Worm (Caenorhabditis elegans) whole organism, young adult: Measurements from ENCODE around the gene cpb-1.

Experiments used
- aptf-3 ChIP-seq: fragments of 200-800 bp; sonication (Bioruptor generic); IDR thresholded peaks from 2 replicates; pipeline ENCODE4 v1.3.6; 2022; ENCODE audit warnings: missing genetic modification characterization, missing compliant biosample characterization
- nfya-1 ChIP-seq: sonication (generic microtip); optimal IDR thresholded peaks from 2 replicates; lab custom pipeline; 2017; ENCODE audit warnings: antibody characterized with exemption, missing compliant biosample characterization, missing genetic modification characterization, borderline replicate concordance; ENCODE audit not compliant: insufficient read depth
- repo-1 ChIP-seq: sonication (generic microtip); optimal IDR thresholded peaks from 2 replicates; lab custom pipeline; 2017; ENCODE audit warnings: mild to moderate bottlenecking, missing genetic modification characterization, missing compliant biosample characterization
- snpc-4 ChIP-seq, 5 experiments: fragments of 150-350 bp in 1 of 5; sonication (generic microtip) in 4 of 5; optimal IDR thresholded peaks; 2 replicates each; lab custom pipeline; 2014 to 2018; ENCODE audit warnings: missing genetic modification characterization in 5 of 5, missing biosample characterization in 3 of 5, antibody characterized with exemption in 2 of 5, mild to moderate bottlenecking in 2 of 5, missing compliant biosample characterization in 2 of 5, missing genotype in 2 of 5, moderate library complexity in 2 of 5, missing genetic modification reagents in 1 of 5

DNA sequence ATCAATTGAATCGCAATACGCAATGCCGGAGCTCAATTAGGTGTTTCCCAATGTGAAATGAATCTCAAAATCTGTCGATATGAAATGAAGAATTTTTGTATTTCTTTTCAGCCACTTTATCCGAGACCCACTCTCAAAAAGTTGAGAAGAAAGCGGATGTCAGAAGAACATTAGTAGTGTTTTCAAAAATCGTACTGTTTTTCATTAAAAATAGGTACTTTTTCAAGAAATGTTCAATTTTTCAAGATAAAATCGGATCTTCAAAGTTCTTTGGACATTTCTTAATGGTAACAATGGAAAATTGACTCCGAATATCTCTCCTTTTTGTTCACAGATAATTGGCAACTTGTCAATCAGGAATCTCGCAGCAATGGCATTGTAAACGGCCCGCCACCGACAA, 39.1 kb downstream of the cpb-1 start, which contains the start of gene flp-25:
- TF ChIP-seq snpc-4 (GFP tag; optimal IDR thresholded peaks at IDR 0.05; lab: Kevin White, UChicago) (no peak), snpc-4 (tag; optimal IDR thresholded peaks at IDR 0.05; lab: Kevin White, UChicago) (no peak), aptf-3 (GFP tag; lab: Robert Waterston, UW) (no peak), nfya-1 (tag; lab: Kevin White, UChicago) (no peak), repo-1 (tag; lab: Kevin White, UChicago) (no peak)
